Worm (Caenorhabditis elegans) whole organism, young adult: Measurements from ENCODE around the gene Y43F8B.15.

Source experiments
- F23B12.7 ChIP-seq: sonication (generic microtip); optimal IDR thresholded peaks from 2 replicates; lab custom pipeline; 2017; ENCODE audit warnings: missing genetic modification characterization, mild to moderate bottlenecking, missing compliant biosample characterization, antibody characterized with exemption, moderate library complexity; ENCODE audit not compliant: insufficient read depth
- F49E8.2 ChIP-seq: sonication (generic microtip); optimal IDR thresholded peaks from 3 replicates; lab custom pipeline; 2017; ENCODE audit warnings: missing genetic modification characterization, mild to moderate bottlenecking, missing compliant biosample characterization, antibody characterized with exemption, moderate library complexity; ENCODE audit not compliant: insufficient read depth
- hlh-26 ChIP-seq: fragments of 200-800 bp; sonication (Bioruptor generic); conservative IDR thresholded peaks from 2 replicates; pipeline ENCODE4 v1.3.6; 2022; ENCODE audit warnings: missing genetic modification reagents, missing genetic modification characterization, missing compliant biosample characterization
- lin-40 ChIP-seq: sonication (generic microtip); optimal IDR thresholded peaks from 2 replicates; lab custom pipeline; 2016; ENCODE audit warnings: missing genetic modification characterization, mild to moderate bottlenecking, missing compliant biosample characterization, missing genotype, missing genetic modification reagents
- lsy-27 ChIP-seq: sonication (generic microtip); optimal IDR thresholded peaks from 2 replicates; lab custom pipeline; 2017; ENCODE audit warnings: missing genetic modification characterization, mild to moderate bottlenecking, missing compliant biosample characterization, antibody characterized with exemption, missing genotype, borderline replicate concordance; ENCODE audit not compliant: insufficient read depth
- nfya-2 ChIP-seq: fragments of 200-800 bp; sonication (Bioruptor generic); IDR thresholded peaks from 2 replicates; pipeline ENCODE4 v1.3.6; 2022; ENCODE audit warnings: missing genetic modification reagents, missing genetic modification characterization, missing compliant biosample characterization
- nhr-90 ChIP-seq: sonication (generic microtip); optimal IDR thresholded peaks from 2 replicates; lab custom pipeline; 2016; ENCODE audit warnings: missing genotype, mild to moderate bottlenecking, missing genetic modification characterization, missing compliant biosample characterization
- repo-1 ChIP-seq: sonication (generic microtip); optimal IDR thresholded peaks from 2 replicates; lab custom pipeline; 2017; ENCODE audit warnings: mild to moderate bottlenecking, missing genetic modification characterization, missing compliant biosample characterization
- snpc-1.3 ChIP-seq: sonication (generic microtip); optimal IDR thresholded peaks from 2 replicates; lab custom pipeline; 2017; ENCODE audit warnings: missing genetic modification characterization, mild to moderate bottlenecking, missing compliant biosample characterization, antibody characterized with exemption, moderate library complexity, missing genotype, missing genetic modification reagents; ENCODE audit not compliant: insufficient read depth
- snpc-4 ChIP-seq, 5 experiments: fragments of 150-350 bp in 1 of 5; sonication (generic microtip) in 4 of 5; optimal IDR thresholded peaks; 2 replicates each; lab custom pipeline; 2014 to 2018; ENCODE audit warnings: missing genetic modification characterization in 5 of 5, missing biosample characterization in 3 of 5, antibody characterized with exemption in 2 of 5, mild to moderate bottlenecking in 2 of 5, missing compliant biosample characterization in 2 of 5, missing genotype in 2 of 5, moderate library complexity in 2 of 5, missing genetic modification reagents in 1 of 5
- sptf-2 ChIP-seq: fragments of 200-800 bp; sonication (Bioruptor generic); optimal IDR thresholded peaks from 2 replicates; lab custom pipeline; 2018; ENCODE audit warnings: mild to moderate bottlenecking, missing genetic modification characterization, missing compliant biosample characterization
- unc-62 ChIP-seq: fragments of 150-350 bp; optimal IDR thresholded peaks from 2 replicates; lab custom pipeline; 2014; ENCODE audit warnings: missing biosample characterization, missing genetic modification reagents, missing genetic modification characterization

DNA sequence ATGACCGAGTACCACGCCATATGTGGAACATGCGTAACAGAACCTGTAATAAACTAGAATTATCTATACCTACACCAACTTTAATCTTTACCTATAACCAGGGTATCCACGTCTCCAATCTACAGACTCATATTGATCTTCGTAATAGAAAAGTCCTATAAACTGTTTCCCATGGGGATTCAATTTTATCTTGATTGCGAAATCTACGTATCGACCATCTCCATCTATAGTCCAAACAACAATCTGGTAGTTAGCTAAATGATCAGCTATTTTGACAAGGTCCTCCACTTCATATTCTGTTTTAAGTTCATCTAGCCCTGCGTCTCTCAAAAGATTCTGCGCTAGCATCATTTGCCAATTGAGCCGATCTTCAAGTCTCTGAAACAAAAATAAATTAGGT, 32.3 kb downstream of the Y43F8B.15 start:
- no peak for TF ChIP-seq nfya-2 (GFP tag; lab: Robert Waterston, UW)
- TF ChIP-seq snpc-4 (GFP tag; optimal IDR thresholded peaks at IDR 0.05; lab: Kevin White, UChicago), result no peak
- TF ChIP-seq snpc-4 (tag; optimal IDR thresholded peaks at IDR 0.05; lab: Kevin White, UChicago), result no peak
- TF ChIP-seq F49E8.2 (tag; lab: Kevin White, UChicago), result no peak
- TF ChIP-seq F23B12.7 (tag; lab: Kevin White, UChicago), result no peak
- no peak for TF ChIP-seq snpc-1.3 (tag; lab: Kevin White, UChicago)
- no peak for TF ChIP-seq lsy-27
- no peak for TF ChIP-seq repo-1 (tag; lab: Kevin White, UChicago)
- no peak for TF ChIP-seq lin-40 (tag; lab: Kevin White, UChicago)
- TF ChIP-seq unc-62, result no peak
- TF ChIP-seq hlh-26, result no peak
- TF ChIP-seq nhr-90 (tag; lab: Kevin White, UChicago), result no peak
- no peak for TF ChIP-seq sptf-2
